Fruit fly (Drosophila melanogaster) ovary, adult (tissue): ENCODE results near the gene Icmt.

Experiments
- CG17801 ChIP-seq: fragments of 200-800 bp; optimal IDR thresholded peaks from 2 replicates; lab custom pipeline; 2019; ENCODE audit warnings: missing biosample characterization, mild to moderate bottlenecking, missing genetic modification characterization, moderate library complexity; ENCODE audit not compliant: partially characterized antibody

Icmt gene

DNA sequence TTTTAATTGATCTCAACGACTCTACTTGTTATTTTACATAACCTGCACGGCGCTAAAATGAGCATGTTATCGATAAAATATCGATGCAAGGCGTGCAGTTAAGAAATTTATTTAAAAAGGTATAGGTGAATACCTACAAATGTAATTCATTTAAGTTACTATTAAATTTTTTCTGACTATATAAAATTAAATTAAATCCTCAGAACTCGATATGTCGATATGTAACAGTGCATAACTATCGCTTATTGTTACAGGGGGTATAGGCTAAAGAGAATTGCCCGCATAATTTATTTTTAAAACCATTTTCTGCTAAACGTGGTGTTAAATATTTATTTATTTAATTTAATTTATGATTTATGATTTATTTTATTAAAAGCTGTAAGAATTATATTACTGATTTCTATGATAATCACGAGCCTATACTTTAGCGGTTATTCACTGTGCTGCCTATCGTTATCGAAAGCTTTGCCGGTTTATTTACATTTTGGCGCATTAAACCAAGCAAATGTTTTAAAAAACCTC lies at the start of gene Icmt, which contains the start of gene mRpL20:
Icmt (plus strand) TSS at position 464 of the 522 bp plus-strand sequence.
mRpL20 (minus strand) TSS at position 65 of the 522 bp plus-strand sequence.
- TF ChIP-seq CG17801: peak; percentile 92

DNA sequence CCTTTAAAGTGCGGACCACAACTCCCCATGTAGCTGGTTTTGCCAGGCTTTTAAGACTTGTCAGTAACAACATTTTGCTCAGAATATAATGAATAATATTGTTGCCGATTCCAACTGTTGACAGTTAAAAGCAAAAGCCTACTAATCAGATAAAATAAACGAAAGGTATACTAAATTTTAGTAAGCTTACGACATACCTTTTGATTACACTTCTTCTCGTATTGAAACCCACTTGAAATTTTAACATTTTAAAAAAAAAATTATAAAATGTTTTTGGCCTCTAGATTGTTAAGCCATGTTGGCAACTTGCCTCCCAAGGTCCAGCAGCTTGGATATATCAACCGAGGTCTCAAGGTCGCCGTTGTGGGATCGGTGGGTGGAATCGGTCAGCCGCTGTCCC lies 45.8 kb upstream of the Icmt start, which contains the start of the genes CG10748 and CG10749:
CG10748 (minus strand) TSS at position 101 of the 400 bp plus-strand sequence.
CG10749 (plus strand) TSS at position 216 of the 400 bp plus-strand sequence.
- TF ChIP-seq CG17801: no peak

DNA sequence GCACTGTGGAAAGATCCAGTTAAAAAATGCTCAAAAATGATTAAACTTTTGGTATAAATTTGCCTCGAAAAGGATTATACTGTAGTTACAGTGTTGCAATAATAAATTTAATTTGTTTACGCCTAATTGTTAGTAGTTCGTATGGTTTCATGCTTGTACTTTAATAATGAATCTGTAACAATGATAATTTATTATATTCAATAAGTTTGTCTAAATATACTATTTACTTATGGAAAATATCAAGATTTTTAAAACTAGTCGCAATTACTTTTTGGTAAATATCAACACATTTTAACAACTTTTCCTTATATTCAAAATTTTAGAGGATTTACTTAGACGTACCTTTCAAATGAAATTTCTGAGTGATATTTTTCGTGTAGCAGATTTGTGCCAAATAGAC lies 23.2 kb upstream of the Icmt start, which contains the start of gene CG11262:
CG11262 (plus strand) TSS at position 301 of the 400 bp plus-strand sequence.
- TF ChIP-seq CG17801: no peak

DNA sequence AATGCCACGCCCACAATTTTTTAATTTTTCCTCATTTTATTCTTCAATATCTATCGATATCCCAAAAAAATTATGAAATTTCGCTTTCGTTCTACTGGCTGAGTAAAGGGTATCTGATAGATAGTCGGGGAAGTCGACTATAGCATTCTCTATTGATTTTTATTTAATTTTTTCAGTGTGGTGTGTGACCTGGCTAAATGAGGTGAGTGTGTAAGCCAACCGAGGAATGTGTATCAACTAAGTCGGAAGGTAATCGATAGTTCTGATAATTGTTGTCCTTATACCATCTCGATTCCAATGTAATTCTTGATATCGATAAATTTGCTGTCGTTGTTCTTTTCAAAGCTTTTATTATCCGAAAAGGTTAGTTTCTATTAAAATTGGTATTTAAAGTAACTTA lies 11.6 kb upstream of the Icmt start, which contains the start of gene CG11263:
CG11263 (plus strand) TSS at position 328 of the 400 bp plus-strand sequence.
- TF ChIP-seq CG17801: no peak

DNA sequence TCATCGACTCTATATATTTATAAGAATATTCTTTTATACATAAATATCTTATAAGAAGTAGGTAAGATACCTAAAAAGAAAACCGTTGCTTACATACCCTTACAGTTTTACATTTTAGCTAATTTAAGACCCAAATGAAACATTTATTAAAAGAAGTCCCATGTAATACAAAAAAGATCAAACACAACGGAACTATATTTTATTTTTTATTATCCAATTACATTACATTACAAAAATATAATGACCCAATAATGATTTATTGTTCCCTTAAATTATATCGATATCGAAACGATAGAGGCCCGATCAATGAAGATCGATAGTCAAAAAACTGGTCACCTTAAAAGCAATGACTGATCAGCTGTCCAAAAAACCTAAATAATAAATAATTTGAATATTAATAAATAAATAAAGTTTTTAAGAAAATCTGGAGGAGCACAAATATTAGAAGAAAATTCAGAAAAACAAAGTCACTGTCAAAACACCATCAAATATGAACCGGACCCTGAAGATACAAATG lies 10.1 kb upstream of the Icmt start:
- peak; percentile 2 for TF ChIP-seq CG17801

DNA sequence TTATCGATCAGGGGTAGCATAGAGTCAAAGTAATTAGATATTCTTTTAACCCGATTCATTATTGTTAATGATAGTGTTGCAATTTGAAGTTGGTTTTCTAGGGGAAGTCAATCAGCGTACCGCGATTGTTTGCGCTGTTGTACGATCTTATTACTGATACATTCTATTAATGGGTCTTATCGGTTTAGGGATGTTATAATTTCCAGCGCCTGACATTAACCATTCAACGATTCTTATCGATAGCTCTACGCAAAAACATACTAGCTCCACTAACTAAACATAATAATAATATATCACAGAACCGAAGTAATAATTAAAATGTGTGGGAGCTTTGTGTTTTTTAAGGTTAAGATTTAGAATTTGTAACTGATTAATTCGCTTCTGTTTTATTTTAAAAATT lies 6.6 kb upstream of the Icmt start, which contains the start of gene Cul6:
Cul6 (minus strand) TSS at position 175 of the 400 bp plus-strand sequence.
- no peak for TF ChIP-seq CG17801

DNA sequence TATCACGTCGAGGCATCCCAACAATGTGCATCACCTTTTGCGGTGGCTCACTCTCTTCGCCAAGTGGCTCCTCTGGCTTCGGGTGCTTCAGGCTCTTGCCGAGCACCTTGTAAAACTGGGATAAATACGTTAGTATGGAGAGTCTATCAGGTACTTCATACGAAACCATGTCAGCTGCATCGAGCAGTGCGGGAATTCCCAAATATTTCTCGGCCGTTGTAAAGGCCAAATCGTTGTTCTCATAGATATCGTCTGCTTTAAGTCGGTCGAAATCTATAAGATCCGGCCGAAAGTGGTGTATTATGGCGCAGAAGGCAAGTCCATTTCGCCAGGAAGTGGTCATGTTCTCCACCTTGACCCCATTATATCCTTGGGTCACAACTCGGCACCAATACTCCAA lies 3.4 kb upstream of the Icmt start:
- TF ChIP-seq CG17801: no peak

DNA sequence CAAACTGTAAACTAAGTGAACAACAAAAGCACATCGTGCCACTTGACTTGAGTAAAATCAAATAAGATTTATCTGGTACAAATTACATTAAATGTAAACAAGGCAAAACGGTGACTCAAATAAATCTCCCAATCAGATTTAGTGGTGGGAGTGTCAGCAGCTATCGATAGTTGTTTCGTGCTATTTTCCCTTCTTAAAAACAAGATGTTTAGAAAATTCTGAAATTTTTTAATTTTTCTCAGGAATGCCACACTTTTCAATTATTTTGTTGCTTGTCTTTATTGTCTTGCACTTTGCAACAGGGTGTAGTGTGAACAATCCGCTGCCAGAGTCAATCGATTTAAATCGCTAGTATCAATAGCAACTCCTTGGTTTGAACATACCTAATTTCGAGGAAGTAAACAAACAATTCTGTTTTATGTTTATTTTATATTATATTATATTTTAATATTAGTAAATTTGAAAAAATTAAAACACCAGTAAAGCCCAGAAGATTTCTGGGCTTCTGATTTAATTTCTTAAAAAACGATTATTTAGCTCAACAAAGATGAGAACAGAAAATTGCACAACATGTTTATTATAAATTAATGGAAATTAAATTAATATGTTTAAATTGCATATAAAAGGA lies 2.8 kb upstream of the Icmt start, which contains the start of gene MICAL-like:
MICAL-like (minus strand) TSS at position 138 of the 628 bp plus-strand sequence.
- peak; percentile 24 for TF ChIP-seq CG17801

DNA sequence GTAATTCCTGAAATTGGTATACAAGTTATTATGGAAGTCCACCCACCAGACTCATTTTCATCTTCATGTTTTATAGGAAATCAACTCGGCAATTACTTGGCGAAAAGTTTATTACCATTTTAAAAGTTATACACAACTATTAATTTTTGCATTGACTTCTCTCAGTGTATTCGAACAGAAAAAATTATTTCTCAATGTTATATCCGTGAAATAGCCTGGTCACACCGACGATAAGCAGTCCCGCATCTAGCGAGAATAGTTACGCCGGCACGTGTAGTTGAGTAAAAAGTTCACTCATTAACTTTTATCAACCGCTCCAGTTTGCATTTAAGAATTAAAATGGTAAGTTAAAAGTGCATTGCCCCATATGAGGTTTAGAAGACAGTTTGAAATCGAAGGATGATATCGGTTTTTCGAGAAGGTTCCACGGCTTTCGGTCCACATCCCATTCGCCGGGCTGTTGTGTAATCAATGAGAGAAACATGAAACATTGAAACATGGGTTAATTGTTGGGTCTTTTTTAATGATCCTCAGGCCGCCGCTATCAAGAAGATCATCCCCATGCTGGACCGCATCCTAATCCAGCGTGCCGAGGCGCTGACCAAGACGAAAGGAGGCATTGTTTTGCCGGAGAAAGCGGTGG lies 2.1 kb upstream of the Icmt start, which contains the start of gene CG11267:
CG11267 (plus strand) TSS at position 228 of the 643 bp plus-strand sequence.
- peak; percentile 84 for TF ChIP-seq CG17801

DNA sequence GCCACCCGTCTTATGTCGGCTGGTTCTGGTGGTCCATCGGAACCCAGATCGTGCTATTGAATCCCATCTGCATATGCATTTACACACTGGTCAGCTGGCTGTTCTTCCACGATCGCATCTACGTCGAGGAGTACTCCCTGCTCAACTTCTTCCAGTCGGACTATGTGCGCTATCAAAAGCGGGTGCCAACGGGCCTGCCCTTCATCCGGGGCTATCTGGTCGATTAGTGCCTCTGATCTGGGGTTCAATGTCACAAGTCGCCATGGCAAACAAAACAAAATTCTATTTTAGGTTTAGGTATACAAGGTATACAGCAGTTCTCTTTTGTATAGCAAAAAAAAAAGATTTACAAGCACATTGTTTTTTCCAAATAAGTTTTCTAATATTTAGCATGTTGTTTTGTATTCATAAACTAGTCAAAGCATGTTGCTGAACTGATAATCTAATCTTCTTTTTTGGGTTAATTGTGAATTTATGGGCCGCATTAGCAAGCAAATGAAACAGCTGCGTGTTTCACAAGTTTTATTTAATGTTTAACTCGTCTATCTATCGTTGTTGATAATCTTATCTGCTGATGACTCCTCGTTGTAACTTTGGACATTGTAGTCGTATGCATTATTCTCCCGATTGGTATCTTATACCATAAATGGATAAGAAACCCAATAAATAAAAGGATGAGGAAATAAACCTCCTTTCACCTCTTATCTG lies 1.3 kb downstream of the Icmt start:
- no peak for TF ChIP-seq CG17801

DNA sequence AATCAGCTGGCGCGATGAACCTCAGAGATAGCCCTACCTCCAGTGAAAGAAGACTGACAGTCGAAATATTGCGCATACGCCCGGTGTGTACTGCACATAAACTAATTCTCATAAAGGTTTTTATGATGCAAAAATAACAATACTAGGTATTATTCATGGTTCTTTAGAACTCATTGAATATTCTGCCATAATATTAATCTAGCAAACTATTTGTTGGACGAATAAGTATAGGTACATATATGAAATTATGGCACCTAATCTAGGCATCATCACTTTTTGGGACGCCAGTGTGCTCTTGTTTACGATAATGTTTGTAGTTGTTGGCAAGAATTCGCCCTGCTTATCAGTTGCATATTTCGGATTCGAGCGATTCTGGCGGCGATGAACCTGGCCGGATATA lies 3.7 kb downstream of the Icmt start:
- no peak for TF ChIP-seq CG17801

DNA sequence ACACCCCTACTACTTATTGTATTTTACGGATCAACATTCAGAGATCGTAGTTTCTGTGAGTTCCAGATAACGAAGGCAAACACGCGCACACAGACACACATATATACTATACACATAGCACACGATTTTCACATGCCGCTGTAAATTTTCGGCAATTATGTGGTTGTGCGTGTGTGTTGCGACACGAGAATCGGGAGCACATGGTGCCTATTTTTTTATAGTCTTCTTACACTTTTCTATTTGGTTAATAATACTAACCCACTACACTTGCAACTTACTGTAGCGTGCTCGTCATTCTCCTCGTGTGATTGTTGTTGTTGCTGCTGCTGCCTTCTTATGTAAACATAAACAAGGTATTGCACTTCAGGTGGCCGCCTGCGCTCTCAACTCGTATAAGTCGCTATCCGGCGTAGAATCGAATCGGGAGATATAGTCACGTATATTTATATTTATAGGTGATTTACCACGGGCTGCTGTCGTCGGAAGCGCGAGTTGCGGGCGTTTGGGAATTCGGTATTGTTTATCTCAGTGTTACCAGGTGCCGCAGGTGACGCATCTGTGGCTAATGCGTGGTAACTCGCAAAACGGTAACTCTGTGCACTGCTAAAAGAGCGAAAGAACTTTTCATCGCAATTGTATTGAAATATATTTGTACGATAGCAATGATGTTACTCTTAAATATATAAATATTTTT lies 4.2 kb downstream of the Icmt start, which contains the start of gene Adk2:
Adk2 (minus strand) TSS at position 529 of the 694 bp plus-strand sequence.
- no peak for TF ChIP-seq CG17801

DNA sequence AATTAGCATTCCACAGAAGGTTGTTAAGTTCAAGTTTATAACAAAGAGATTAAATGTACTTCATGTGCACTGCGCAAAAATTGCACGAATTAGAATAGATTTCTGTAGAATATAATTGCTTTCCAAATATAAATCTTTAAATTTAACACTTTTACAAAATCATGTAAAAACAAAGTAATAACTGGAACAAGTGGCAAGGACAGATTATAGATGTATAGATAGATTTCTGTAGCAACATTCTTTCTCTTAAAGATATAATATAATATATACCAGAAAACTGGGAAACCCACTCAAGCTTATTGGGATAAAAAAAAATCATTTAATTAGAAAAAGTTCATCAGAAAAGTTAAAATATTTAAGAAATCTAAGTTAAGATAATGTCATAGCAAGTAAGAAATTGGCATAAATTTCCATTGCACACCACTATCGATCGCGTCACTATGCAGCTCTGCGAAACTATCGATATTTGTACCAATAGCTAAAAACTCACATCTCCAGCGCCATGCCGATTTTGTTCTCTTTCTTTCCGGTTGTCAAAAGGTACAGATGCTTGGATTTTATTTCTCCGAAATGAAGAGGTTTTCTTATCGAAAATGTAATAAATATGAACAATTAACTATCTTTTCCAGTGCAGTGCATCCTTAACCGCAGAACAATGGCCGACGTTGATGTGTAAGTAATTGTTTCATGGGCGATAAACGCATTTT lies 4.9 kb downstream of the Icmt start, which contains the start of gene RpS12:
RpS12 (plus strand) TSS at position 499 of the 707 bp plus-strand sequence.
- TF ChIP-seq CG17801: peak; percentile 73

DNA sequence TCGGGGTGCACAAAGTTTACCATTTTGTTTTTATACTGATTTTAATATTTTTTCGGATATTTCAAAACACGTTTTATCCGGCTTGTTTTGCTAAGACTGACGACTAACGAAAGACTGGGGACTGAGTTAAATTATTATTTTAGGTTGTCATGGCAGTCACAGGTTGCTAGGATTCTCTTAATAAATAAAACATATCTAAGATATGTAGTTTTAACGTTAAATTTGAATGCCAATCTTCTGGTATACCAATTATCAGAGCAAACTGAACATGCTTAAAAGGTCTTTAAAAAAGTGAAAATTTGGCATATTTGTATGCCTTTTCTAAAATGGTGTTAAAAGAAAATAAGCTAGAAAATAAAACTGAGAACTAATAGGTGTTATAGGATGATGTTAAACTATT lies 8.3 kb downstream of the Icmt start, which contains the start of gene Zmynd10:
Zmynd10 (minus strand) TSS at position 101 of the 400 bp plus-strand sequence.
- no peak for TF ChIP-seq CG17801

DNA sequence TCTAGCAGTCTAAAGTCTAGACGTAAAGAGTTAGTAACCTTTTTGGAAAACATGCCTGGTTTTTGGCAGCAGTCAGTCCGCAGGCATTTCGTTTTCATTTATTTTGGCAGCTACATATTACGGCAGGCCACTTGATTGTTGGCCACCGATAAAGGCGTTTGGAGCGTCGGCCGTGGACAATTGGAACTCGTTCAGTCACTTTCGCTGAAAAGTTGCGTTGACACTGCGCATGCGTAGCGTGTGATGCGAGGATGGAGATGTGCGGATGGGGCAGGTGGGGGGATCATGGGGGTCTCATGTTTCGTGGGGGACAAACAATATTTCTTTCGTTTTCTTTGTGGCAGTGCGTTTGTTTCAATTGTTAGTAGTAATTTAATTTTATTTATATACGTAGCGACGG lies 8.8 kb downstream of the Icmt start:
- no peak for TF ChIP-seq CG17801
